Fruit fly (Drosophila melanogaster) whole organism, embryonic: ENCODE results near the gene CG33120.

Experiments
- Antp ChIP-seq: fragments of 200-800 bp; sonication (Bioruptor generic); optimal IDR thresholded peaks from 3 replicates; lab custom pipeline; 2016; ENCODE audit warnings: missing biosample characterization, missing genetic modification characterization
- CG1024 ChIP-seq: fragments of 200-800 bp; sonication (Bioruptor generic); IDR thresholded peaks from 2 replicates; pipeline ENCODE4 v1.3.6; 2022; ENCODE audit warnings: missing biosample characterization, missing genetic modification characterization
- CG11093 ChIP-seq: fragments of 200-800 bp; sonication (Bioruptor generic); IDR thresholded peaks from 3 replicates; pipeline ENCODE4 v1.3.6; 2022; ENCODE audit warnings: missing biosample characterization, missing genetic modification characterization
- CG16813 ChIP-seq: fragments of 200-800 bp; sonication (Bioruptor generic); IDR thresholded peaks from 3 replicates; pipeline ENCODE4 v1.3.6; 2022; ENCODE audit warnings: missing biosample characterization, missing genetic modification characterization; ENCODE audit not compliant: partially characterized antibody
- CG17568 ChIP-seq: fragments of 200-800 bp; sonication (Bioruptor generic); optimal IDR thresholded peaks from 2 replicates; lab custom pipeline; 2018; ENCODE audit warnings: missing biosample characterization, mild to moderate bottlenecking, missing genetic modification characterization, moderate library complexity
- CG18599 ChIP-seq: fragments of 200-800 bp; sonication (Bioruptor generic); optimal IDR thresholded peaks from 3 replicates; lab custom pipeline; 2017; ENCODE audit warnings: missing biosample characterization, missing genetic modification characterization, mild to moderate bottlenecking, moderate library complexity, missing genetic modification reagents
- CG2712 ChIP-seq: fragments of 200-800 bp; optimal IDR thresholded peaks from 3 replicates; lab custom pipeline; 2019; ENCODE audit warnings: missing biosample characterization, mild to moderate bottlenecking, missing genetic modification characterization, moderate library complexity
- CG32772 ChIP-seq: fragments of 200-800 bp; sonication (Bioruptor generic); IDR thresholded peaks from 2 replicates; pipeline ENCODE4 v1.3.6; 2022; ENCODE audit warnings: missing biosample characterization, missing genetic modification characterization
- CG3407 ChIP-seq: fragments of 200-800 bp; sonication (Bioruptor generic); optimal IDR thresholded peaks from 2 replicates; lab custom pipeline; 2018; ENCODE audit warnings: missing biosample characterization, mild to moderate bottlenecking, missing genetic modification characterization
- CG4282 ChIP-seq: fragments of 200-800 bp; sonication (Bioruptor generic); optimal IDR thresholded peaks from 2 replicates; lab custom pipeline; 2016; ENCODE audit warnings: missing biosample characterization, missing genetic modification characterization
- CG6765 ChIP-seq: fragments of 200-800 bp; sonication (Bioruptor generic); optimal IDR thresholded peaks from 3 replicates; lab custom pipeline; 2017; ENCODE audit warnings: missing biosample characterization, mild to moderate bottlenecking, missing genetic modification characterization
- CG7928 ChIP-seq: fragments of 200-800 bp; sonication (Bioruptor generic); optimal IDR thresholded peaks from 2 replicates; lab custom pipeline; 2017; ENCODE audit warnings: missing biosample characterization, mild to moderate bottlenecking, missing genetic modification characterization
- CG9215 ChIP-seq: fragments of 200-800 bp; sonication (Bioruptor generic); IDR thresholded peaks from 2 replicates; pipeline ENCODE4 v1.3.6; 2022; ENCODE audit warnings: missing biosample characterization, missing genetic modification characterization
- CkIIα-i1 ChIP-seq: fragments of 200-800 bp; sonication (Bioruptor generic); IDR thresholded peaks from 2 replicates; pipeline ENCODE4 v1.3.6; 2022; ENCODE audit warnings: missing biosample characterization, missing genetic modification characterization
- CrebB ChIP-seq: fragments of 200-800 bp; sonication (Bioruptor generic); optimal IDR thresholded peaks from 3 replicates; lab custom pipeline; 2018; ENCODE audit warnings: missing biosample characterization, mild to moderate bottlenecking, missing genetic modification characterization
- D19B ChIP-seq: fragments of 200-800 bp; sonication (Bioruptor generic); optimal IDR thresholded peaks from 2 replicates; lab custom pipeline; 2017; ENCODE audit warnings: missing biosample characterization, mild to moderate bottlenecking, missing genetic modification characterization
- Deaf1 ChIP-seq: fragments of 200-800 bp; optimal IDR thresholded peaks from 3 replicates; lab custom pipeline; 2019; ENCODE audit warnings: missing biosample characterization, mild to moderate bottlenecking, missing genetic modification characterization, moderate library complexity
- HLH54F ChIP-seq: fragments of 200-800 bp; sonication (Bioruptor generic); optimal IDR thresholded peaks from 3 replicates; lab custom pipeline; 2016; ENCODE audit warnings: missing biosample characterization, missing genetic modification characterization
- Nf-YB ChIP-seq: fragments of 200-800 bp; sonication (Bioruptor generic); optimal IDR thresholded peaks from 3 replicates; lab custom pipeline; 2019; ENCODE audit warnings: missing biosample characterization, mild to moderate bottlenecking, missing genetic modification characterization, moderate library complexity
- Optix ChIP-seq: fragments of 200-800 bp; sonication (Bioruptor generic); IDR thresholded peaks from 3 replicates; pipeline ENCODE4 v1.3.6; 2022; ENCODE audit warnings: missing biosample characterization, missing genetic modification characterization
- Rx ChIP-seq: fragments of 200-800 bp; sonication (Bioruptor generic); IDR thresholded peaks from 2 replicates; pipeline ENCODE4 v1.3.6; 2022; ENCODE audit warnings: missing biosample characterization, missing genetic modification characterization
- Side ChIP-seq: fragments of 200-800 bp; sonication (Bioruptor generic); optimal IDR thresholded peaks from 2 replicates; lab custom pipeline; 2016; ENCODE audit warnings: missing biosample characterization, missing genetic modification characterization
- Sox102F ChIP-seq: fragments of 200-800 bp; sonication (Bioruptor generic); optimal IDR thresholded peaks from 2 replicates; lab custom pipeline; 2018; ENCODE audit warnings: missing biosample characterization, mild to moderate bottlenecking, missing genetic modification characterization, moderate library complexity
- Tbp ChIP-seq: fragments of >200 bp; optimal IDR thresholded peaks from 2 replicates; lab custom pipeline; 2018; ENCODE audit warnings: missing biosample characterization, missing genetic modification characterization
- abd-A ChIP-seq: fragments of 200-800 bp; sonication (Bioruptor generic); optimal IDR thresholded peaks from 3 replicates; lab custom pipeline; 2019; ENCODE audit warnings: missing biosample characterization, mild to moderate bottlenecking, missing genetic modification characterization, moderate library complexity
- ase ChIP-seq: fragments of 200-800 bp; sonication (Bioruptor generic); IDR thresholded peaks from 3 replicates; pipeline ENCODE4 v1.3.6; 2022; ENCODE audit warnings: missing biosample characterization, missing genetic modification characterization
- bbx ChIP-seq: fragments of 200-800 bp; sonication (Bioruptor generic); IDR thresholded peaks from 2 replicates; pipeline ENCODE4 v1.3.6; 2022; ENCODE audit warnings: missing biosample characterization, missing genetic modification characterization; ENCODE audit not compliant: partially characterized antibody
- bsh ChIP-seq, 2 experiments: fragments of 200-800 bp; sonication (Bioruptor generic); optimal IDR thresholded peaks; 2 replicates each; lab custom pipeline; 2017 to 2018; ENCODE audit warnings: mild to moderate bottlenecking in 2 of 2, missing biosample characterization in 2 of 2, missing genetic modification characterization in 2 of 2, moderate library complexity in 1 of 2
- caup ChIP-seq: fragments of 200-800 bp; sonication (Bioruptor generic); optimal IDR thresholded peaks from 3 replicates; lab custom pipeline; 2017; ENCODE audit warnings: missing biosample characterization, mild to moderate bottlenecking, missing genetic modification characterization, moderate library complexity; ENCODE audit not compliant: severe bottlenecking
- crp ChIP-seq, 2 experiments: fragments of 200-800 bp; sonication (Bioruptor generic); optimal IDR thresholded peaks; 2 replicates in 1 of 2; 3 replicates in 1 of 2; lab custom pipeline; 2017; ENCODE audit warnings: missing biosample characterization in 2 of 2, missing genetic modification characterization in 2 of 2, mild to moderate bottlenecking in 1 of 2, moderate library complexity in 1 of 2
- esg ChIP-seq: fragments of 200-800 bp; sonication (Bioruptor generic); conservative IDR thresholded peaks from 2 replicates; pipeline ENCODE4 v1.3.6; 2022; ENCODE audit warnings: missing biosample characterization, missing genetic modification characterization
- eyg ChIP-seq: fragments of 200-800 bp; sonication (Bioruptor generic); optimal IDR thresholded peaks from 3 replicates; lab custom pipeline; 2016; ENCODE audit warnings: missing biosample characterization, missing genetic modification characterization
- fd64A ChIP-seq: fragments of 200-800 bp; sonication (Bioruptor generic); optimal IDR thresholded peaks from 3 replicates; lab custom pipeline; 2018; ENCODE audit warnings: missing biosample characterization, mild to moderate bottlenecking, missing genetic modification characterization
- gem ChIP-seq: fragments of 200-800 bp; sonication (Bioruptor generic); optimal IDR thresholded peaks from 2 replicates; lab custom pipeline; 2019; ENCODE audit warnings: missing biosample characterization, mild to moderate bottlenecking, missing genetic modification characterization, moderate library complexity
- kay ChIP-seq: fragments of 200-800 bp; sonication (Bioruptor generic); optimal IDR thresholded peaks from 2 replicates; lab custom pipeline; 2016; ENCODE audit warnings: missing biosample characterization, missing genetic modification characterization
- kni ChIP-seq: fragments of 200-800 bp; sonication (Bioruptor generic); optimal IDR thresholded peaks from 3 replicates; lab custom pipeline; 2017; ENCODE audit warnings: mild to moderate bottlenecking, missing biosample characterization, missing genetic modification reagents, missing genetic modification characterization
- lmd ChIP-seq: fragments of 200-800 bp; sonication (Bioruptor generic); IDR thresholded peaks from 2 replicates; pipeline ENCODE4 v1.3.6; 2022; ENCODE audit warnings: missing biosample characterization, missing genetic modification characterization
- nerfin-1 ChIP-seq: fragments of 200-800 bp; sonication (Bioruptor generic); optimal IDR thresholded peaks from 3 replicates; lab custom pipeline; 2019; ENCODE audit warnings: missing biosample characterization, mild to moderate bottlenecking, missing genetic modification characterization, moderate library complexity
- nom ChIP-seq: fragments of 200-800 bp; sonication (Bioruptor generic); optimal IDR thresholded peaks from 2 replicates; lab custom pipeline; 2017; ENCODE audit warnings: missing biosample characterization, missing genetic modification characterization, mild to moderate bottlenecking, moderate library complexity, missing genetic modification reagents
- pho ChIP-seq: fragments of 200-800 bp; sonication (Bioruptor generic); optimal IDR thresholded peaks from 2 replicates; lab custom pipeline; 2016; ENCODE audit warnings: missing biosample characterization, missing genetic modification characterization
- prd ChIP-seq, 3 experiments: fragments of >200 bp in 2 of 3; fragments of 200-800 bp in 1 of 3; sonication (Bioruptor generic) in 1 of 3; optimal IDR thresholded peaks in 2 of 3; IDR thresholded peaks in 1 of 3; 2 replicates in 2 of 3; 3 replicates in 1 of 3; pipeline versions ENCODE4 v1.3.6 to Lab custom; 2017 to 2022; ENCODE audit warnings: missing biosample characterization in 1 of 3, missing genetic modification characterization in 1 of 3
- salm ChIP-seq: fragments of 200-800 bp; sonication (Bioruptor generic); optimal IDR thresholded peaks from 2 replicates; lab custom pipeline; 2018; ENCODE audit warnings: missing biosample characterization, mild to moderate bottlenecking, missing genetic modification characterization
- schlank ChIP-seq: fragments of 200-800 bp; sonication (Bioruptor generic); optimal IDR thresholded peaks from 2 replicates; lab custom pipeline; 2018; ENCODE audit warnings: missing biosample characterization, mild to moderate bottlenecking, missing genetic modification characterization
- shn ChIP-seq: fragments of 200-800 bp; sonication (Bioruptor generic); optimal IDR thresholded peaks from 3 replicates; lab custom pipeline; 2016; ENCODE audit warnings: missing biosample characterization, missing genetic modification characterization
- sim ChIP-seq: fragments of 200-800 bp; sonication (Bioruptor generic); IDR thresholded peaks from 2 replicates; pipeline ENCODE4 v1.3.6; 2022; ENCODE audit warnings: missing biosample characterization, missing genetic modification characterization
- sima ChIP-seq: fragments of 200-800 bp; sonication (Bioruptor generic); optimal IDR thresholded peaks from 2 replicates; lab custom pipeline; 2016; ENCODE audit warnings: missing biosample characterization, missing genetic modification characterization
- sisA ChIP-seq: fragments of 200-800 bp; sonication (Bioruptor generic); IDR thresholded peaks from 2 replicates; pipeline ENCODE4 v1.3.6; 2022; ENCODE audit warnings: missing biosample characterization, missing genetic modification characterization
- sqz ChIP-seq: fragments of 200-800 bp; sonication (Bioruptor generic); optimal IDR thresholded peaks from 3 replicates; lab custom pipeline; 2018; ENCODE audit warnings: missing biosample characterization, mild to moderate bottlenecking, missing genetic modification characterization
- trh ChIP-seq: fragments of 200-800 bp; sonication (Bioruptor generic); optimal IDR thresholded peaks from 2 replicates; lab custom pipeline; 2016; ENCODE audit warnings: missing biosample characterization, missing genetic modification characterization

The CG33120 gene

DNA sequence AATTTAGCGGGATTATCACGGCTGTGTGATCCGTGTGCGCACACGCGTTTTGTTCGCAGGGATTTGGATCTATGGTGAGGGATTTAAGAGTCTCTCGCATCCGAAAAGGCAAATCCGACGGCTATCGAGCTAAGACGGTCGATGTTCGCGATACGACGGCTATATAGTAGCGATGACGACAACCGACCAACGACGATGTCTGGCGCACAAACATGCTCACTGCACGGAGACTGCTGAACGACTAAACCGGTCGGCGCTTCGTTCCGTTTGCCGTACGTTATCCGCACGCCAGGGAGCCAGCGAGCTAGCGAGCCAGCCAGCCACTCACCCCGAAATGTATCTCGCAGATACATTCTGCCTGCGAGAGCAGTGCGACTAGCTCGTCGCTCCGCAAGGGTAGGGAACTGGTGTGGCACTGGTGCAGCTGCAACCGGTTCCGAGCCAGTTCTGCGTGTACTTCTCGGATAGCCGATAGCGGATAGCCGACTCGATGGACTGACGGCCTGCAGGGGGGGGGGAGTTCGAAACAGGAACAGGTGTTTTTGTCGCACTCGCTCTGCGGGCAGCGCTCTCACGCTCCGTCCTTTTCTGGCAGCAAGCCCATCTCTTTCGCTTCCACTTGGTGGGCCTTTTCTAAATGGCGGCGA is 36.8 kb upstream of the CG33120 start, which contains the start of gene tup (continued):
- TF ChIP-seq HLH54F (GFP tag; lab: Kevin White, UChicago), result no peak
- no peak for TF ChIP-seq ase (GFP tag; lab: Robert Waterston, UW)
- TF ChIP-seq sisA, result no peak
- TF ChIP-seq Antp (GFP tag; lab: Kevin White, UChicago), result no peak
- peak; percentile 26 for TF ChIP-seq fd64A
- no peak for TF ChIP-seq CkIIα-i1 (GFP tag; lab: Robert Waterston, UW)
- peak; percentile 8 for TF ChIP-seq Tbp (GFP tag; lab: Kevin White, UChicago)
- peak; percentile 43 for TF ChIP-seq nom (GFP tag; lab: Kevin White, UChicago)
- no peak for TF ChIP-seq kay (GFP tag; lab: Kevin White, UChicago)
- TF ChIP-seq CG17568, result no peak
- peak; percentile 78 for TF ChIP-seq abd-A
- peak; percentile 29 for TF ChIP-seq esg
- peak; percentile 99 for TF ChIP-seq Nf-YB
- no peak for TF ChIP-seq salm (tag; lab: Kevin White, UChicago)
- no peak for TF ChIP-seq CG3407 (GFP tag; lab: Kevin White, UChicago)
- TF ChIP-seq CG16813 (GFP tag; lab: Robert Waterston, UW), result peak; percentile 28; the same call in 1 of the 3 replicates
- no peak for TF ChIP-seq bsh (GFP tag; optimal IDR thresholded peaks at IDR 0.05; lab: Kevin White, UChicago)
- TF ChIP-seq bbx (GFP tag; lab: Robert Waterston, UW), result peak; percentile 63
- peak; percentile 23 for TF ChIP-seq caup (GFP tag; lab: Kevin White, UChicago)
- no peak for TF ChIP-seq D19B (GFP tag; lab: Kevin White, UChicago)
- TF ChIP-seq CG6765 (GFP tag; lab: Kevin White, UChicago), result no peak
- TF ChIP-seq CG9215 (GFP tag; lab: Robert Waterston, UW), result no peak
- no peak for TF ChIP-seq sqz (GFP tag; lab: Kevin White, UChicago)
- no peak for TF ChIP-seq schlank (tag; lab: Kevin White, UChicago)
- no peak for TF ChIP-seq CG11093
- TF ChIP-seq CG4282 (GFP tag; lab: Kevin White, UChicago), result no peak
- TF ChIP-seq gem (tag; lab: Kevin White, UChicago), result no peak
- no peak; the same call in 1 of the 2 replicates for TF ChIP-seq CG1024 (GFP tag; lab: Robert Waterston, UW)
- peak; percentile 26 for TF ChIP-seq CG2712 (tag; lab: Kevin White, UChicago)
- no peak for TF ChIP-seq Optix (GFP tag; lab: Robert Waterston, UW)
- TF ChIP-seq eyg (GFP tag; lab: Kevin White, UChicago), result no peak
- no peak for TF ChIP-seq trh (GFP tag; lab: Kevin White, UChicago)
- no peak for TF ChIP-seq sima (GFP tag; lab: Kevin White, UChicago)
- no peak for TF ChIP-seq lmd (GFP tag; lab: Robert Waterston, UW)
- TF ChIP-seq crp (GFP tag; optimal IDR thresholded peaks at IDR 0.05; lab: Kevin White, UChicago), result peak in 1 of 2 experiments; percentile 46
- peak; percentile 58 for TF ChIP-seq Side (GFP tag; lab: Kevin White, UChicago)
- no peak for TF ChIP-seq prd (optimal IDR thresholded peaks at IDR 0.05; lab: Kevin White, UChicago)
- no peak; the same call in 2 of the 3 replicates for TF ChIP-seq prd (GFP tag; IDR thresholded peaks at IDR 0.05; lab: Robert Waterston, UW)
- TF ChIP-seq kni (GFP tag; lab: Kevin White, UChicago), result peak; percentile 89
- TF ChIP-seq Sox102F (GFP tag; lab: Kevin White, UChicago), result no peak
- no peak for TF ChIP-seq sim (GFP tag; lab: Robert Waterston, UW)
- no peak for TF ChIP-seq shn (GFP tag; lab: Kevin White, UChicago)
- TF ChIP-seq CG18599, result no peak
- TF ChIP-seq Rx (GFP tag; lab: Robert Waterston, UW), result no peak
- TF ChIP-seq pho (GFP tag; lab: Kevin White, UChicago), result no peak
- TF ChIP-seq Deaf1 (tag; lab: Kevin White, UChicago), result peak; percentile 98
- TF ChIP-seq CG32772 (GFP tag; lab: Robert Waterston, UW), result 0 out of 2 replicates have a peak, but pooled peaks have one; percentile 6
- TF ChIP-seq CrebB (tag; lab: Kevin White, UChicago), result peak; percentile 1
- TF ChIP-seq CG7928 (GFP tag; lab: Kevin White, UChicago), result no peak
- TF ChIP-seq nerfin-1 (tag; lab: Kevin White, UChicago), result peak; percentile 10
